Fruit fly (Drosophila melanogaster): ENCODE results near the gene CG32638.

CG32638 gene

dm6 chrX:13128750-13129152 lies at the start of gene CG32638, which contains the start of the genes CG15717 and MFS10 (continued):
- TF ChIP-seq sug (tag; optimal IDR thresholded peaks at IDR 0.05) = peak; percentile 30
- TF ChIP-seq tna (GFP tag; IDR thresholded peaks at IDR 0.05; ENCODE audit: partially characterized antibody) = no peak
- no peak for TF ChIP-seq crol (GFP tag; IDR thresholded peaks at IDR 0.05)
- TF ChIP-seq fd3F (GFP tag; optimal IDR thresholded peaks at IDR 0.05) = no peak
- TF ChIP-seq CG10147 (GFP tag; optimal IDR thresholded peaks at IDR 0.05) = peak; percentile 10
- TF ChIP-seq Ada2b (GFP tag; IDR thresholded peaks at IDR 0.05) = no peak
- peak; percentile 64 for TF ChIP-seq ftz-f1 (GFP tag; optimal IDR thresholded peaks at IDR 0.05)
- no peak for TF ChIP-seq CG4707 (GFP tag; optimal IDR thresholded peaks at IDR 0.05)
- peak; percentile 19 for TF ChIP-seq CoRest (tag; optimal IDR thresholded peaks at IDR 0.05)
- no peak for TF ChIP-seq seq (GFP tag; IDR thresholded peaks at IDR 0.05)
- 0 out of 2 replicates have a peak, but pooled peaks have one; percentile 23 for TF ChIP-seq CG8765 (GFP tag; IDR thresholded peaks at IDR 0.05)
- no peak for TF ChIP-seq ro (GFP tag; IDR thresholded peaks at IDR 0.05)
- no peak for TF ChIP-seq chif (GFP tag; optimal IDR thresholded peaks at IDR 0.05)
- TF ChIP-seq trh (GFP tag; optimal IDR thresholded peaks at IDR 0.05) = no peak
- no peak for TF ChIP-seq toy (GFP tag; IDR thresholded peaks at IDR 0.05)
- no peak for TF ChIP-seq Neu2 (GFP tag; optimal IDR thresholded peaks at IDR 0.05; ENCODE audit: borderline replicate concordance)
- TF ChIP-seq CkIIα-i1 (GFP tag; IDR thresholded peaks at IDR 0.05) = no peak
- TF ChIP-seq dmrt11E (tag; optimal IDR thresholded peaks at IDR 0.05) = no peak
- no peak for TF ChIP-seq CG4424 (GFP tag; optimal IDR thresholded peaks at IDR 0.05)
- TF ChIP-seq cas (GFP tag; IDR thresholded peaks at IDR 0.05) = no peak
- TF ChIP-seq ham (GFP tag; IDR thresholded peaks at IDR 0.05) = no peak
- no peak for TF ChIP-seq gsb-n (tag; optimal IDR thresholded peaks at IDR 0.05)
- TF ChIP-seq row (GFP tag; IDR thresholded peaks at IDR 0.05) = peak; percentile 56
- TF ChIP-seq ranshi (GFP tag; IDR thresholded peaks at IDR 0.05) = no peak
- TF ChIP-seq CG32532 (GFP tag; IDR thresholded peaks at IDR 0.05) = no peak
- no peak for TF ChIP-seq gcm (GFP tag; optimal IDR thresholded peaks at IDR 0.05)
- TF ChIP-seq sna (GFP tag; IDR thresholded peaks at IDR 0.05; ENCODE audit: partially characterized antibody) = no peak
- no peak for TF ChIP-seq CG12236 (GFP tag; optimal IDR thresholded peaks at IDR 0.05)
- TF ChIP-seq CG8924 (tag; optimal IDR thresholded peaks at IDR 0.05) = peak; percentile 11
- TF ChIP-seq CG31441 (GFP tag; IDR thresholded peaks at IDR 0.05) = 0 out of 2 replicates have a peak, but pooled peaks have one; percentile 31
- no peak for TF ChIP-seq Dll (GFP tag; IDR thresholded peaks at IDR 0.05; ENCODE audit: partially characterized antibody)
- TF ChIP-seq wor (GFP tag; IDR thresholded peaks at IDR 0.05) = no peak
- no peak for TF ChIP-seq Adf1 (GFP tag; IDR thresholded peaks at IDR 0.05)
- TF ChIP-seq CG9876 (GFP tag; optimal IDR thresholded peaks at IDR 0.05) = no peak
- peak; percentile 21 for TF ChIP-seq Ets65A (GFP tag)
- TF ChIP-seq HHEX (GFP tag; optimal IDR thresholded peaks at IDR 0.05) = no peak
- TF ChIP-seq CG2875 (GFP tag; optimal IDR thresholded peaks at IDR 0.05) = no peak
- TF ChIP-seq org-1 (GFP tag; optimal IDR thresholded peaks at IDR 0.05) = no peak
- TF ChIP-seq TFAM (GFP tag; optimal IDR thresholded peaks at IDR 0.05) = no peak
- no peak for TF ChIP-seq CG6654 (GFP tag; optimal IDR thresholded peaks at IDR 0.05)
- TF ChIP-seq ci (GFP tag; IDR thresholded peaks at IDR 0.05) = peak; percentile 70
- TF ChIP-seq CG5953 (GFP tag; IDR thresholded peaks at IDR 0.05) = no peak
- no peak for TF ChIP-seq CG11695 (GFP tag; IDR thresholded peaks at IDR 0.05)
- no peak for TF ChIP-seq Ssrp (tag; optimal IDR thresholded peaks at IDR 0.05)
- no peak for TF ChIP-seq CG14667 (GFP tag; IDR thresholded peaks at IDR 0.05)
- TF ChIP-seq CG10959 (GFP tag; IDR thresholded peaks at IDR 0.05) = no peak
- peak; percentile 17 for TF ChIP-seq CG8290 (GFP tag; optimal IDR thresholded peaks at IDR 0.05)
- TF ChIP-seq CG8290 (tag; optimal IDR thresholded peaks at IDR 0.05) = peak in 1 of 2 experiments; percentile 86
- TF ChIP-seq Chrac-16 (GFP tag; optimal IDR thresholded peaks at IDR 0.05) = no peak
- TF ChIP-seq kay (GFP tag; optimal IDR thresholded peaks at IDR 0.05) = no peak
- TF ChIP-seq en (GFP tag; optimal IDR thresholded peaks at IDR 0.05) = no peak
- peak; percentile 90; the same call in 2 of the 4 replicates for TF ChIP-seq chinmo (GFP tag; IDR thresholded peaks at IDR 0.05; ENCODE audit: partially characterized antibody)
- peak; percentile 33 for TF ChIP-seq Sin3A (optimal IDR thresholded peaks at IDR 0.05)
